Worm (Caenorhabditis elegans): ENCODE measurements around the gene ckr-2.

DNA sequence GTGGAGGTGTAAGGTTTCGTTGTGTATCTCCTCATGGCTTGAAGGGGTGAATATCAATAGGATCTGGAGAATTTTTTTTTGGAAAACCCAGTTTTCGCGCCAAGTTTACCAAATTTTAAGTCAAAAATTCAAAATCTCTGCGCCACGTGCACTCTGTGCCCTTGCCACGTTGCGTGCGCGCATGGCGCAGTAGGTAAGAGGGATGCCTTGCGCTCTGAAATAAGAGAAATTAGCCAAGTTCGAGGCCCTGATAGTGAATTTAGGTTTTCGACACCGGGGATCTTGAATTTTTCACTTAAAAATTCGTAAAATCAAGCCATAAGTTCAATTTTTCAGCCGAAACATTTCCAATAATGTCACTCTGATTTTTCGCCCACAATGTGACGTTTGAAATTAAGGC is 39.9 kb downstream of the ckr-2 start:
- no peak for TF ChIP-seq pha-4 (tag; optimal IDR thresholded peaks at IDR 0.05)
- TF ChIP-seq ztf-11 (tag; optimal IDR thresholded peaks at IDR 0.05), result no peak
- no peak for TF ChIP-seq unc-62 (GFP tag; optimal IDR thresholded peaks at IDR 0.05)
- no peak for TF ChIP-seq lsy-2 (tag; optimal IDR thresholded peaks at IDR 0.05)
- TF ChIP-seq elt-3 (tag; optimal IDR thresholded peaks at IDR 0.05), result no peak
- no peak for TF ChIP-seq M03D4.4 (tag; optimal IDR thresholded peaks at IDR 0.05)
- TF ChIP-seq nhr-237 (tag; optimal IDR thresholded peaks at IDR 0.05), result no peak
- TF ChIP-seq unc-39 (tag; optimal IDR thresholded peaks at IDR 0.05), result no peak
- TF ChIP-seq nhr-28 (tag; optimal IDR thresholded peaks at IDR 0.05), result no peak
- TF ChIP-seq lin-13 (tag; optimal IDR thresholded peaks at IDR 0.05), result no peak
- TF ChIP-seq blmp-1 (tag; optimal IDR thresholded peaks at IDR 0.05), result no peak

All from whole organism, mixed stage, embryonic.